Worm (Caenorhabditis elegans) whole organism, L2 larva: ENCODE results near the gene R12B2.7.

ENCODE experiments used
- ceh-16 ChIP-seq: fragments of 150-350 bp; optimal IDR thresholded peaks from 2 replicates; lab custom pipeline; 2014; ENCODE audit warnings: missing biosample characterization, missing genetic modification characterization
- nhr-237 ChIP-seq: fragments of 150-350 bp; optimal IDR thresholded peaks from 2 replicates; lab custom pipeline; 2014; ENCODE audit warnings: missing biosample characterization, missing genetic modification characterization
- zag-1 ChIP-seq: fragments of 150-350 bp; optimal IDR thresholded peaks from 2 replicates; lab custom pipeline; 2014; ENCODE audit warnings: missing biosample characterization, missing genetic modification characterization

DNA sequence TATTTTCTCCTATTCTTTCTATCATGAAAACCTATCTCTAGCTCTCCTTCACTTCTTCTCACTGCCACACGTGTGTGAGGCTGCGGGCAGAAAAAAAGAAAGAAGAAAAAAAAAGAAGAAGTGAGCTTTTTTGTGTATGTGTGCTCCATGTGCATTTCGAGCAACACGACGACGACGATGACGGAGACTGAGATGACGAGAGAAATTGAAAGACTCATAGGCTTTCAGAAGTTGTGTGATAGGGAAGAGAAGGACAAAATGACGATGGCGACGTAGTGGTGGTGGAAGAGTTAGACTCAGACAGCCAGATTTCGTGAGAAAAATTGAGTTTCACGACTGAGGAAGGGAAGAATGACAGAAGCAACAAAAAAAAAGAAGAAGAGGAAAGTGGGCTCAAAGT lies 30.6 kb downstream of the R12B2.7 start:
- TF ChIP-seq ceh-16 (tag; lab: Kevin White, UChicago) (no peak), zag-1 (peak; percentile 94), nhr-237 (no peak)
